Worm (Caenorhabditis elegans) whole organism, young adult: ENCODE data around the gene let-858.

Experiments used
- D2030.7 ChIP-seq: fragments of 200-800 bp; sonication (Bioruptor generic); IDR thresholded peaks from 2 replicates; pipeline ENCODE4 v1.3.6; 2022; ENCODE audit warnings: missing genetic modification reagents, missing genetic modification characterization, missing compliant biosample characterization
- F10E7.11 ChIP-seq: sonication (generic microtip); optimal IDR thresholded peaks from 2 replicates; lab custom pipeline; 2017; ENCODE audit warnings: mild to moderate bottlenecking, missing genetic modification characterization, moderate library complexity, missing compliant biosample characterization
- F37B4.10 ChIP-seq: fragments of 200-800 bp; sonication (Bioruptor generic); IDR thresholded peaks from 2 replicates; pipeline ENCODE4 v1.3.6; 2022; ENCODE audit warnings: missing genetic modification characterization, missing compliant biosample characterization
- F49E8.2 ChIP-seq: sonication (generic microtip); optimal IDR thresholded peaks from 3 replicates; lab custom pipeline; 2017; ENCODE audit warnings: missing genetic modification characterization, mild to moderate bottlenecking, missing compliant biosample characterization, antibody characterized with exemption, moderate library complexity; ENCODE audit not compliant: insufficient read depth
- F57C9.4 ChIP-seq: sonication (generic microtip); optimal IDR thresholded peaks from 2 replicates; lab custom pipeline; 2017; ENCODE audit warnings: mild to moderate bottlenecking, missing genetic modification characterization, missing compliant biosample characterization
- K12H6.12 ChIP-seq: fragments of 200-800 bp; sonication (Bioruptor generic); optimal IDR thresholded peaks from 2 replicates; lab custom pipeline; 2018; ENCODE audit warnings: mild to moderate bottlenecking, missing genetic modification characterization, missing compliant biosample characterization
- T07F8.4 ChIP-seq: sonication (generic microtip); optimal IDR thresholded peaks from 2 replicates; lab custom pipeline; 2016; ENCODE audit warnings: mild to moderate bottlenecking, missing genetic modification characterization, moderate library complexity, missing compliant biosample characterization
- T26A5.8 ChIP-seq: sonication (generic microtip); optimal IDR thresholded peaks from 2 replicates; lab custom pipeline; 2016; ENCODE audit warnings: missing genetic modification characterization, missing compliant biosample characterization
- Y53G8AR.9 ChIP-seq: fragments of 200-800 bp; sonication (Bioruptor generic); conservative IDR thresholded peaks from 2 replicates; pipeline ENCODE4 v1.3.6; 2022; ENCODE audit warnings: missing genetic modification reagents, missing genetic modification characterization, missing compliant biosample characterization
- Y56A3A.18 ChIP-seq: fragments of 200-800 bp; sonication (Bioruptor generic); IDR thresholded peaks from 2 replicates; pipeline ENCODE4 v1.3.6; 2022; ENCODE audit warnings: missing genetic modification reagents, missing genetic modification characterization, missing compliant biosample characterization
- Y79H2A.3 ChIP-seq: fragments of 200-800 bp; sonication (Bioruptor generic); conservative IDR thresholded peaks from 2 replicates; pipeline ENCODE4 v1.3.6; 2022; ENCODE audit warnings: missing genetic modification reagents, missing genetic modification characterization, missing compliant biosample characterization
- ZK185.1 ChIP-seq: sonication (generic microtip); optimal IDR thresholded peaks from 2 replicates; lab custom pipeline; 2016; ENCODE audit warnings: mild to moderate bottlenecking, missing genetic modification characterization, missing compliant biosample characterization; ENCODE audit not compliant: poor library complexity, severe bottlenecking
- aptf-3 ChIP-seq: fragments of 200-800 bp; sonication (Bioruptor generic); IDR thresholded peaks from 2 replicates; pipeline ENCODE4 v1.3.6; 2022; ENCODE audit warnings: missing genetic modification characterization, missing compliant biosample characterization
- bed-2 ChIP-seq: fragments of 200-800 bp; sonication (Bioruptor generic); IDR thresholded peaks from 2 replicates; pipeline ENCODE4 v1.3.6; 2022; ENCODE audit warnings: missing genetic modification reagents, missing genetic modification characterization, missing compliant biosample characterization
- ceh-40 ChIP-seq: fragments of 200-800 bp; sonication (Bioruptor generic); IDR thresholded peaks from 2 replicates; pipeline ENCODE4 v1.3.6; 2022; ENCODE audit warnings: missing genetic modification characterization, missing compliant biosample characterization
- ceh-79 ChIP-seq: sonication (generic microtip); optimal IDR thresholded peaks from 2 replicates; lab custom pipeline; 2017; ENCODE audit warnings: mild to moderate bottlenecking, missing genetic modification characterization, missing compliant biosample characterization
- chd-7 ChIP-seq: sonication (generic microtip); optimal IDR thresholded peaks from 2 replicates; lab custom pipeline; 2016; ENCODE audit warnings: mild to moderate bottlenecking, missing genetic modification characterization, moderate library complexity, missing compliant biosample characterization
- dox-1 ChIP-seq: fragments of 200-800 bp; sonication (Bioruptor generic); IDR thresholded peaks from 2 replicates; pipeline ENCODE4 v1.3.6; 2022; ENCODE audit warnings: missing genetic modification reagents, missing genetic modification characterization, missing compliant biosample characterization
- egrh-3 ChIP-seq: fragments of 200-800 bp; sonication (Bioruptor generic); IDR thresholded peaks from 2 replicates; pipeline ENCODE4 v1.3.6; 2022; ENCODE audit warnings: missing genetic modification reagents, missing genetic modification characterization, missing compliant biosample characterization
- ekl-4 ChIP-seq: fragments of 200-800 bp; sonication (Bioruptor generic); IDR thresholded peaks from 2 replicates; pipeline ENCODE4 v1.3.6; 2022; ENCODE audit warnings: missing genetic modification reagents, missing genetic modification characterization, missing compliant biosample characterization
- gei-17 ChIP-seq: fragments of 200-800 bp; sonication (Bioruptor generic); optimal IDR thresholded peaks from 2 replicates; lab custom pipeline; 2018; ENCODE audit warnings: mild to moderate bottlenecking, missing genetic modification characterization, missing compliant biosample characterization
- him-1 ChIP-seq: sonication (generic microtip); optimal IDR thresholded peaks from 2 replicates; lab custom pipeline; 2016; ENCODE audit warnings: missing genotype, missing genetic modification reagents, missing genetic modification characterization, missing compliant biosample characterization
- hlh-12 ChIP-seq: sonication (generic microtip); optimal IDR thresholded peaks from 2 replicates; lab custom pipeline; 2016; ENCODE audit warnings: missing genetic modification characterization, missing compliant biosample characterization
- hmg-1.2 ChIP-seq: fragments of 200-800 bp; sonication (Bioruptor generic); IDR thresholded peaks from 2 replicates; pipeline ENCODE4 v1.3.6; 2022; ENCODE audit warnings: missing genetic modification reagents, missing genetic modification characterization, missing compliant biosample characterization
- hrde-1 ChIP-seq: sonication (generic microtip); optimal IDR thresholded peaks from 2 replicates; lab custom pipeline; 2016; ENCODE audit warnings: missing genetic modification characterization, mild to moderate bottlenecking, missing compliant biosample characterization, moderate library complexity, missing genotype, missing genetic modification reagents, borderline replicate concordance
- let-526 ChIP-seq: fragments of 200-800 bp; sonication (Bioruptor generic); IDR thresholded peaks from 2 replicates; pipeline ENCODE4 v1.3.6; 2022; ENCODE audit warnings: missing genetic modification reagents, missing genetic modification characterization, missing compliant biosample characterization
- let-607 ChIP-seq, 2 experiments: fragments of 200-800 bp in 1 of 2; sonication (Bioruptor generic) in 1 of 2; sonication (generic microtip) in 1 of 2; optimal IDR thresholded peaks; 2 replicates each; lab custom pipeline; 2016 to 2018; ENCODE audit warnings: mild to moderate bottlenecking in 2 of 2, missing compliant biosample characterization in 2 of 2, missing genetic modification characterization in 2 of 2, moderate library complexity in 2 of 2, missing genotype in 1 of 2
- lin-54 ChIP-seq: fragments of 200-800 bp; sonication (Bioruptor generic); optimal IDR thresholded peaks from 2 replicates; lab custom pipeline; 2018; ENCODE audit warnings: mild to moderate bottlenecking, missing genetic modification characterization, missing compliant biosample characterization
- lir-1 ChIP-seq: fragments of 200-800 bp; sonication (Bioruptor generic); conservative IDR thresholded peaks from 2 replicates; pipeline ENCODE4 v1.3.6; 2022; ENCODE audit warnings: missing genetic modification reagents, missing genetic modification characterization, missing compliant biosample characterization
- madf-6 ChIP-seq: fragments of 200-800 bp; sonication (Bioruptor generic); IDR thresholded peaks from 2 replicates; pipeline ENCODE4 v1.3.6; 2022; ENCODE audit warnings: missing genetic modification reagents, missing genetic modification characterization, missing compliant biosample characterization
- mel-28 ChIP-seq: sonication (generic microtip); optimal IDR thresholded peaks from 2 replicates; lab custom pipeline; 2016; ENCODE audit warnings: borderline replicate concordance, mild to moderate bottlenecking, missing genetic modification characterization, missing compliant biosample characterization
- mxl-1 ChIP-seq: sonication (generic microtip); optimal IDR thresholded peaks from 2 replicates; lab custom pipeline; 2016; ENCODE audit warnings: missing genetic modification characterization, missing compliant biosample characterization
- nfya-2 ChIP-seq: fragments of 200-800 bp; sonication (Bioruptor generic); IDR thresholded peaks from 2 replicates; pipeline ENCODE4 v1.3.6; 2022; ENCODE audit warnings: missing genetic modification reagents, missing genetic modification characterization, missing compliant biosample characterization
- nhr-120 ChIP-seq: fragments of 200-800 bp; sonication (Bioruptor generic); IDR thresholded peaks from 2 replicates; pipeline ENCODE4 v1.3.6; 2022; ENCODE audit warnings: missing genetic modification characterization, missing compliant biosample characterization
- nhr-27 ChIP-seq: fragments of 200-800 bp; sonication (Bioruptor generic); optimal IDR thresholded peaks from 2 replicates; lab custom pipeline; 2018; ENCODE audit warnings: mild to moderate bottlenecking, missing genetic modification characterization, moderate library complexity, missing compliant biosample characterization
- pbrm-1 ChIP-seq: fragments of 200-800 bp; sonication (Bioruptor generic); IDR thresholded peaks from 2 replicates; pipeline ENCODE4 v1.3.6; 2022; ENCODE audit warnings: missing genetic modification reagents, missing genetic modification characterization, missing compliant biosample characterization
- pha-4 ChIP-seq: fragments of 150-350 bp; sonication (generic microtip); optimal IDR thresholded peaks from 2 replicates; lab custom pipeline; 2014; ENCODE audit warnings: missing biosample characterization, missing genetic modification reagents, missing genetic modification characterization
- rcor-1 ChIP-seq: fragments of 200-800 bp; sonication (Bioruptor generic); IDR thresholded peaks from 2 replicates; pipeline ENCODE4 v1.3.6; 2022; ENCODE audit warnings: missing genetic modification reagents, missing genetic modification characterization, missing compliant biosample characterization
- rec-8 ChIP-seq, 2 experiments: sonication (generic microtip); optimal IDR thresholded peaks; 2 replicates each; lab custom pipeline; 2016; ENCODE audit warnings: mild to moderate bottlenecking in 2 of 2, missing genetic modification characterization in 2 of 2, missing genetic modification reagents in 2 of 2, missing genotype in 2 of 2, missing biosample characterization in 1 of 2, missing compliant biosample characterization in 1 of 2, moderate library complexity in 1 of 2
- sea-2 ChIP-seq: fragments of 200-800 bp; sonication (Bioruptor generic); IDR thresholded peaks from 2 replicates; pipeline ENCODE4 v1.3.6; 2022; ENCODE audit warnings: missing genetic modification characterization, missing compliant biosample characterization
- snpc-1.3 ChIP-seq: sonication (generic microtip); optimal IDR thresholded peaks from 2 replicates; lab custom pipeline; 2017; ENCODE audit warnings: missing genetic modification characterization, mild to moderate bottlenecking, missing compliant biosample characterization, antibody characterized with exemption, moderate library complexity, missing genotype, missing genetic modification reagents; ENCODE audit not compliant: insufficient read depth
- snpc-3.4 ChIP-seq: sonication (generic microtip); optimal IDR thresholded peaks from 2 replicates; lab custom pipeline; 2017; ENCODE audit warnings: missing genetic modification characterization, mild to moderate bottlenecking, missing compliant biosample characterization, antibody characterized with exemption, moderate library complexity, missing genotype, missing genetic modification reagents
- somi-1 ChIP-seq: fragments of 200-800 bp; sonication (Bioruptor generic); optimal IDR thresholded peaks from 2 replicates; lab custom pipeline; 2018; ENCODE audit warnings: mild to moderate bottlenecking, missing genetic modification characterization, missing compliant biosample characterization
- sptf-2 ChIP-seq: fragments of 200-800 bp; sonication (Bioruptor generic); optimal IDR thresholded peaks from 2 replicates; lab custom pipeline; 2018; ENCODE audit warnings: mild to moderate bottlenecking, missing genetic modification characterization, missing compliant biosample characterization
- unc-62 ChIP-seq: fragments of 150-350 bp; optimal IDR thresholded peaks from 2 replicates; lab custom pipeline; 2014; ENCODE audit warnings: missing biosample characterization, missing genetic modification reagents, missing genetic modification characterization
- zfh-2 ChIP-seq: fragments of 200-800 bp; sonication (Bioruptor generic); conservative IDR thresholded peaks from 2 replicates; pipeline ENCODE4 v1.3.6; 2022; ENCODE audit warnings: missing genetic modification reagents, missing genetic modification characterization, missing compliant biosample characterization
- zim-3 ChIP-seq: sonication (generic microtip); optimal IDR thresholded peaks from 2 replicates; lab custom pipeline; 2017; ENCODE audit warnings: mild to moderate bottlenecking, missing genetic modification characterization, moderate library complexity, missing compliant biosample characterization
- ztf-26 ChIP-seq: sonication (generic microtip); optimal IDR thresholded peaks from 2 replicates; lab custom pipeline; 2017; ENCODE audit warnings: missing genetic modification characterization, missing compliant biosample characterization

let-858 gene

ce11 chrII:11040140-11040539 is 18.0 kb downstream of the let-858 start:
- TF ChIP-seq egrh-3 (GFP tag; lab: Robert Waterston, UW) (peak; percentile 41; the same call in 1 of the 2 replicates), snpc-1.3 (no peak), madf-6 (GFP tag; lab: Robert Waterston, UW) (no peak), lin-54 (GFP tag; lab: Kevin White, UChicago) (no peak), mxl-1 (tag; lab: Kevin White, UChicago) (no peak), ztf-26 (tag; lab: Kevin White, UChicago) (no peak), hrde-1 (no peak), unc-62 (no peak), sea-2 (GFP tag; lab: Robert Waterston, UW) (no peak), pbrm-1 (GFP tag; lab: Robert Waterston, UW) (no peak), zfh-2 (GFP tag; lab: Robert Waterston, UW) (peak; percentile 81), hlh-12 (tag; lab: Kevin White, UChicago) (no peak)
- TF ChIP-seq, all 124 proteins: peak for 2

- TF ChIP-seq sptf-2 (no peak), somi-1 (GFP tag; lab: Kevin White, UChicago) (no peak), F49E8.2 (tag; lab: Kevin White, UChicago) (no peak), K12H6.12 (no peak), snpc-3.4 (tag; lab: Kevin White, UChicago) (no peak), dox-1 (GFP tag; lab: Robert Waterston, UW) (no peak), chd-7 (tag; lab: Kevin White, UChicago) (no peak), F37B4.10 (GFP tag; lab: Robert Waterston, UW) (no peak), Y79H2A.3 (GFP tag; lab: Robert Waterston, UW) (no peak), pha-4 (tag; lab: Kevin White, UChicago) (no peak), lir-1 (GFP tag; lab: Robert Waterston, UW) (no peak), Y56A3A.18 (GFP tag; lab: Robert Waterston, UW) (no peak), hmg-1.2 (no peak), T26A5.8 (no peak), zim-3 (tag; lab: Kevin White, UChicago) (no peak), F57C9.4 (no peak), ztf-26 (tag; lab: Kevin White, UChicago) (no peak), rcor-1 (GFP tag; lab: Robert Waterston, UW) (no peak)
These were observed 18.9 kb downstream of the let-858 start, which contains the start of gene cey-1 for ce11 chrII:11041027-11041426. cey-1 (minus strand) TSS chrII:11041206.

ce11 chrII:11041846-11042262 is 19.7 kb downstream of the let-858 start:
- TF ChIP-seq mel-28 (tag; lab: Kevin White, UChicago) (no peak), rec-8 (tag; optimal IDR thresholded peaks at IDR 0.05; lab: Kevin White, UChicago) (no peak), F10E7.11 (tag; lab: Kevin White, UChicago) (no peak), Y53G8AR.9 (GFP tag; lab: Robert Waterston, UW) (no peak), nfya-2 (GFP tag; lab: Robert Waterston, UW) (no peak), ZK185.1 (tag; lab: Kevin White, UChicago) (no peak), nhr-27 (tag; lab: Kevin White, UChicago) (no peak), hmg-1.2 (no peak), let-607 (tag; optimal IDR thresholded peaks at IDR 0.05; lab: Kevin White, UChicago) (no peak), let-526 (GFP tag; lab: Robert Waterston, UW) (no peak), D2030.7 (no peak), aptf-3 (GFP tag; lab: Robert Waterston, UW) (no peak), ceh-40 (GFP tag; lab: Robert Waterston, UW) (no peak), T07F8.4 (tag; lab: Kevin White, UChicago) (no peak), him-1 (tag; lab: Kevin White, UChicago) (no peak), ekl-4 (GFP tag; lab: Robert Waterston, UW) (no peak), ceh-79 (no peak), nhr-120 (no peak), gei-17 (no peak), bed-2 (GFP tag; lab: Robert Waterston, UW) (no peak)
